Fruit fly (Drosophila melanogaster) whole organism, embryonic: ENCODE data around the gene galla-2.

Experiments used
- Adf1 ChIP-seq: fragments of 200-800 bp; sonication (Bioruptor generic); IDR thresholded peaks from 2 replicates; pipeline ENCODE4 v1.3.6; 2022; ENCODE audit warnings: missing biosample characterization, missing genetic modification characterization
- Awh ChIP-seq: fragments of 200-800 bp; sonication (Bioruptor generic); IDR thresholded peaks from 2 replicates; pipeline ENCODE4, ENCODE4 v1.3.6; 2022; ENCODE audit warnings: missing biosample characterization, missing genetic modification characterization
- Blimp-1 ChIP-seq: fragments of 200-800 bp; sonication (Bioruptor generic); optimal IDR thresholded peaks from 3 replicates; lab custom pipeline; 2018; ENCODE audit warnings: missing biosample characterization, missing genetic modification characterization, mild to moderate bottlenecking, moderate library complexity, missing genetic modification reagents
- BtbVII ChIP-seq: fragments of 200-800 bp; sonication (Bioruptor generic); optimal IDR thresholded peaks from 3 replicates; lab custom pipeline; 2017; ENCODE audit warnings: missing biosample characterization, mild to moderate bottlenecking, missing genetic modification characterization
- CG12659 ChIP-seq: fragments of 200-800 bp; sonication (Bioruptor generic); optimal IDR thresholded peaks from 3 replicates; lab custom pipeline; 2017; ENCODE audit warnings: mild to moderate bottlenecking, missing biosample characterization, missing genetic modification reagents, missing genetic modification characterization
- CG12744 ChIP-seq: fragments of 200-800 bp; sonication (Bioruptor generic); optimal IDR thresholded peaks from 2 replicates; lab custom pipeline; 2016; ENCODE audit warnings: missing biosample characterization, missing genetic modification characterization
- CG13296 ChIP-seq: fragments of 200-800 bp; sonication (Bioruptor generic); optimal IDR thresholded peaks from 3 replicates; lab custom pipeline; 2018; ENCODE audit warnings: missing biosample characterization, mild to moderate bottlenecking, missing genetic modification characterization
- CG1647 ChIP-seq: fragments of 200-800 bp; sonication (Bioruptor generic); optimal IDR thresholded peaks from 3 replicates; lab custom pipeline; 2016; ENCODE audit warnings: missing biosample characterization, missing genetic modification characterization
- CG17359 ChIP-seq: fragments of 200-800 bp; sonication (Bioruptor generic); optimal IDR thresholded peaks from 3 replicates; lab custom pipeline; 2018; ENCODE audit warnings: missing biosample characterization, mild to moderate bottlenecking, missing genetic modification characterization, moderate library complexity
- CG17829 ChIP-seq: fragments of 200-800 bp; optimal IDR thresholded peaks from 2 replicates; lab custom pipeline; 2019; ENCODE audit warnings: missing biosample characterization, mild to moderate bottlenecking, missing genetic modification characterization, moderate library complexity
- CG1832 ChIP-seq: fragments of 200-800 bp; sonication (Bioruptor generic); optimal IDR thresholded peaks from 2 replicates; lab custom pipeline; 2017; ENCODE audit warnings: missing biosample characterization, mild to moderate bottlenecking, missing genetic modification characterization, inconsistent platforms
- CG18599 ChIP-seq: fragments of 200-800 bp; sonication (Bioruptor generic); optimal IDR thresholded peaks from 3 replicates; lab custom pipeline; 2017; ENCODE audit warnings: missing biosample characterization, missing genetic modification characterization, mild to moderate bottlenecking, moderate library complexity, missing genetic modification reagents
- CG30431 ChIP-seq: fragments of 200-800 bp; sonication (Bioruptor generic); optimal IDR thresholded peaks from 2 replicates; lab custom pipeline; 2017; ENCODE audit warnings: missing biosample characterization, missing genetic modification characterization
- CG33213 ChIP-seq: fragments of 200-800 bp; sonication (Bioruptor generic); optimal IDR thresholded peaks from 3 replicates; lab custom pipeline; 2016; ENCODE audit warnings: missing biosample characterization, missing genetic modification characterization
- CG4617 ChIP-seq: fragments of 200-800 bp; sonication (Bioruptor generic); optimal IDR thresholded peaks from 3 replicates; lab custom pipeline; 2016; ENCODE audit warnings: missing biosample characterization, missing genetic modification characterization, borderline replicate concordance
- CG8359 ChIP-seq: fragments of 200-800 bp; sonication (Bioruptor generic); optimal IDR thresholded peaks from 2 replicates; lab custom pipeline; 2017; ENCODE audit warnings: missing biosample characterization, mild to moderate bottlenecking, missing genetic modification characterization, borderline replicate concordance
- CG8388 ChIP-seq: fragments of 200-800 bp; sonication (Bioruptor generic); optimal IDR thresholded peaks from 2 replicates; lab custom pipeline; 2019; ENCODE audit warnings: missing biosample characterization, mild to moderate bottlenecking, missing genetic modification characterization, moderate library complexity
- CG9817 ChIP-seq: fragments of 200-800 bp; sonication (Bioruptor generic); optimal IDR thresholded peaks from 2 replicates; lab custom pipeline; 2018; ENCODE audit warnings: missing biosample characterization, mild to moderate bottlenecking, missing genetic modification characterization, moderate library complexity
- Dll ChIP-seq: fragments of 200-800 bp; sonication (Bioruptor generic); IDR thresholded peaks from 4 replicates; pipeline ENCODE4 v1.3.6; 2022; ENCODE audit warnings: missing biosample characterization, missing genetic modification characterization; ENCODE audit not compliant: partially characterized antibody
- Doc2 ChIP-seq: fragments of 200-800 bp; sonication (Bioruptor generic); IDR thresholded peaks from 2 replicates; pipeline ENCODE4 v1.3.6; 2022; ENCODE audit warnings: missing biosample characterization, missing genetic modification characterization
- Eip74EF ChIP-seq, 2 experiments: fragments of 200-800 bp in 1 of 2; fragments of >200 bp in 1 of 2; sonication (Bioruptor generic) in 1 of 2; optimal IDR thresholded peaks; 2 replicates each; lab custom pipeline; 2017 to 2019; ENCODE audit warnings: missing biosample characterization in 2 of 2, missing genetic modification characterization in 2 of 2, mild to moderate bottlenecking in 1 of 2, moderate library complexity in 1 of 2
- Ets65A ChIP-seq: fragments of 200-800 bp; sonication (Bioruptor generic); peaks from one replicate; lab custom pipeline; 2016; ENCODE audit warnings: missing biosample characterization, missing genetic modification characterization
- Ets97D ChIP-seq: fragments of 200-800 bp; sonication (Bioruptor generic); optimal IDR thresholded peaks from 3 replicates; lab custom pipeline; 2016; ENCODE audit warnings: missing biosample characterization, missing genetic modification characterization
- Hr78 ChIP-seq, 2 experiments: fragments of 200-800 bp in 1 of 2; fragments of >200 bp in 1 of 2; sonication (Bioruptor generic) in 1 of 2; optimal IDR thresholded peaks; 2 replicates each; lab custom pipeline; 2017 to 2019; ENCODE audit warnings: missing biosample characterization in 2 of 2, missing genetic modification characterization in 2 of 2, mild to moderate bottlenecking in 1 of 2, moderate library complexity in 1 of 2
- Med ChIP-seq: fragments of 200-800 bp; sonication (Bioruptor generic); peaks from one replicate; lab custom pipeline; 2016; ENCODE audit warnings: missing biosample characterization, missing genetic modification characterization, mild to moderate bottlenecking, inconsistent platforms, moderate library complexity
- NK7.1 ChIP-seq: fragments of 200-800 bp; sonication (Bioruptor generic); optimal IDR thresholded peaks from 3 replicates; lab custom pipeline; 2016; ENCODE audit warnings: missing biosample characterization, missing genetic modification characterization
- Sox102F ChIP-seq: fragments of 200-800 bp; sonication (Bioruptor generic); optimal IDR thresholded peaks from 2 replicates; lab custom pipeline; 2018; ENCODE audit warnings: missing biosample characterization, mild to moderate bottlenecking, missing genetic modification characterization, moderate library complexity
- Sry-β ChIP-seq: fragments of 200-800 bp; sonication (Bioruptor generic); optimal IDR thresholded peaks from 2 replicates; lab custom pipeline; 2018; ENCODE audit warnings: missing biosample characterization, mild to moderate bottlenecking, missing genetic modification characterization, moderate library complexity
- Taf1 ChIP-seq: fragments of 200-800 bp; sonication (Bioruptor generic); IDR thresholded peaks from 2 replicates; pipeline ENCODE4 v1.3.6; 2022; ENCODE audit warnings: missing biosample characterization, missing genetic modification characterization
- bab2 ChIP-seq: fragments of 200-800 bp; sonication (Bioruptor generic); optimal IDR thresholded peaks from 2 replicates; lab custom pipeline; 2016; ENCODE audit warnings: missing biosample characterization, missing genetic modification characterization
- br ChIP-seq: fragments of >200 bp; optimal IDR thresholded peaks from 2 replicates; lab custom pipeline; 2017
- bsh ChIP-seq, 2 experiments: fragments of 200-800 bp; sonication (Bioruptor generic); optimal IDR thresholded peaks; 2 replicates each; lab custom pipeline; 2017 to 2018; ENCODE audit warnings: mild to moderate bottlenecking in 2 of 2, missing biosample characterization in 2 of 2, missing genetic modification characterization in 2 of 2, moderate library complexity in 1 of 2
- chm ChIP-seq: fragments of 200-800 bp; sonication (Bioruptor generic); IDR thresholded peaks from 2 replicates; pipeline ENCODE4 v1.3.6; 2022; ENCODE audit warnings: missing biosample characterization, missing genetic modification characterization
- dimm ChIP-seq: fragments of 200-800 bp; sonication (Bioruptor generic); IDR thresholded peaks from 2 replicates; pipeline ENCODE4 v1.3.6; 2022; ENCODE audit warnings: missing biosample characterization, missing genetic modification characterization
- dm ChIP-seq: fragments of 200-800 bp; sonication (Bioruptor generic); optimal IDR thresholded peaks from 3 replicates; lab custom pipeline; 2016; ENCODE audit warnings: missing biosample characterization, missing genetic modification characterization
- dpn ChIP-seq, 2 experiments: fragments of 200-800 bp; sonication (Bioruptor generic); optimal IDR thresholded peaks; 3 replicates each; lab custom pipeline; 2016; ENCODE audit warnings: missing biosample characterization in 2 of 2, missing genetic modification characterization in 2 of 2
- fd3F ChIP-seq: fragments of 200-800 bp; sonication (Bioruptor generic); optimal IDR thresholded peaks from 2 replicates; lab custom pipeline; 2018; ENCODE audit warnings: missing biosample characterization, mild to moderate bottlenecking, missing genetic modification characterization, moderate library complexity
- gfzf ChIP-seq: fragments of 200-800 bp; sonication (Bioruptor generic); optimal IDR thresholded peaks from 2 replicates; lab custom pipeline; 2016; ENCODE audit warnings: missing biosample characterization, mild to moderate bottlenecking, missing genetic modification characterization, moderate library complexity
- klu ChIP-seq: fragments of 200-800 bp; sonication (Bioruptor generic); IDR thresholded peaks from 2 replicates; pipeline ENCODE4 v1.3.6; 2022; ENCODE audit warnings: missing biosample characterization, missing genetic modification characterization
- kni ChIP-seq: fragments of 200-800 bp; sonication (Bioruptor generic); optimal IDR thresholded peaks from 3 replicates; lab custom pipeline; 2017; ENCODE audit warnings: mild to moderate bottlenecking, missing biosample characterization, missing genetic modification reagents, missing genetic modification characterization
- mam ChIP-seq: fragments of 200-800 bp; sonication (Bioruptor generic); optimal IDR thresholded peaks from 3 replicates; lab custom pipeline; 2016; ENCODE audit warnings: missing biosample characterization, missing genetic modification characterization
- mirr ChIP-seq: fragments of 200-800 bp; sonication (Bioruptor generic); optimal IDR thresholded peaks from 3 replicates; lab custom pipeline; 2018; ENCODE audit warnings: missing biosample characterization, mild to moderate bottlenecking, missing genetic modification characterization
- pan ChIP-seq, 4 experiments: fragments of >200 bp in 3 of 4; fragments of 200-800 bp in 1 of 4; sonication (Bioruptor generic) in 1 of 4; optimal IDR thresholded peaks in 3 of 4; IDR thresholded peaks in 1 of 4; 2 replicates each; pipeline versions ENCODE4 v1.3.6 to Lab custom; 2017 to 2022; ENCODE audit warnings: missing biosample characterization in 2 of 4, missing genetic modification characterization in 2 of 4, mixed read lengths in 1 of 4
- pho ChIP-seq: fragments of 200-800 bp; sonication (Bioruptor generic); optimal IDR thresholded peaks from 2 replicates; lab custom pipeline; 2016; ENCODE audit warnings: missing biosample characterization, missing genetic modification characterization
- phol ChIP-seq: fragments of 200-800 bp; sonication (Bioruptor generic); optimal IDR thresholded peaks from 3 replicates; lab custom pipeline; 2018; ENCODE audit warnings: missing biosample characterization, mild to moderate bottlenecking, missing genetic modification characterization, moderate library complexity
- row ChIP-seq: fragments of 200-800 bp; sonication (Bioruptor generic); IDR thresholded peaks from 3 replicates; pipeline ENCODE4 v1.3.6; 2022; ENCODE audit warnings: missing biosample characterization, missing genetic modification characterization
- scrt ChIP-seq: fragments of 200-800 bp; sonication (Bioruptor generic); optimal IDR thresholded peaks from 2 replicates; lab custom pipeline; 2018; ENCODE audit warnings: missing biosample characterization, mild to moderate bottlenecking, missing genetic modification characterization, moderate library complexity
- sens ChIP-seq: fragments of 200-800 bp; sonication (Bioruptor generic); peaks from one replicate; lab custom pipeline; 2016; ENCODE audit warnings: missing biosample characterization, missing genetic modification characterization
- sna ChIP-seq: fragments of 200-800 bp; sonication (Bioruptor generic); IDR thresholded peaks from 2 replicates; pipeline ENCODE4 v1.3.6; 2022; ENCODE audit warnings: missing biosample characterization, missing genetic modification characterization; ENCODE audit not compliant: partially characterized antibody
- sob ChIP-seq: fragments of 200-800 bp; sonication (Bioruptor generic); IDR thresholded peaks from 2 replicates; pipeline ENCODE4 v1.3.6; 2022; ENCODE audit warnings: missing biosample characterization, missing genetic modification characterization
- sug ChIP-seq: fragments of 200-800 bp; optimal IDR thresholded peaks from 2 replicates; lab custom pipeline; 2019; ENCODE audit warnings: missing biosample characterization, mild to moderate bottlenecking, missing genetic modification characterization, moderate library complexity

galla-2 gene

DNA sequence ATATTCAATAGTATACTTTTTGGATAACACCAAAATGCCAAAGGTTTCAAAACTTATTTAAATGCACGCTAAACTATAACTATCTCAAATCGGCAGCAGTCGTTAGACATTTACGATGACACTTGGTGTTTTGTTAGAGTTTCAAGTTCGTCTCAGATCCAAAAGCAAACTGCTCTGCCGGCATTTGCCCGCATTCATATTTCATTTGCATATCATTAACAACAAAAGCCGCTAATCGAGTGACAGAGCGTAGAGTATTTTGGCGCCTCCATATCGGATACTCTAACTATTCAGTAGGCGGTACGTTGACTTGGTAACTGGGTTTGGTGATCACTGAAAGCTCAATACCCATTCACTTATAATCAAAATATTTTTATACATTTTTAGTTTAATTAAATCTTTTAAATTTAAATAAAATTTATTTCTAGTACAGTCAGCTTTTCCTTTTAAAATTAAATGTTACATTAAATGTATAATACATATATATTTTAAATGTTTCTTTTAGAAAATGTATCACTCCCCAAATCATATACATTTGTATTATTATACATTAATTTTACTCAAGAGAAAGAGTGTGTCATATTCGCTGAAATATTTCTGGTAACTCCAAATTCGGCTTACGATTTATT is 10.6 kb downstream of the galla-2 start (continued):
- peak; percentile 2 for TF ChIP-seq BtbVII (GFP tag; lab: Kevin White, UChicago)
- TF ChIP-seq bab2 (GFP tag; lab: Kevin White, UChicago): no peak
- TF ChIP-seq Dll: no peak
- TF ChIP-seq scrt: no peak
- no peak for TF ChIP-seq CG1832 (GFP tag; lab: Kevin White, UChicago)
- no peak for TF ChIP-seq mirr (GFP tag; lab: Kevin White, UChicago)
- no peak for TF ChIP-seq CG12744 (GFP tag; lab: Kevin White, UChicago)
- no peak for TF ChIP-seq CG4617
- TF ChIP-seq sob (GFP tag; lab: Robert Waterston, UW): no peak
- TF ChIP-seq fd3F (GFP tag; lab: Kevin White, UChicago): peak; percentile 41
- no peak for TF ChIP-seq mam
- TF ChIP-seq CG17829 (tag; lab: Kevin White, UChicago): peak; percentile 56
- peak; percentile 39 for TF ChIP-seq CG13296 (GFP tag; lab: Kevin White, UChicago)
- peak; percentile 53 for TF ChIP-seq CG12659 (GFP tag; lab: Kevin White, UChicago)
- TF ChIP-seq dimm (GFP tag; lab: Robert Waterston, UW): no peak
- TF ChIP-seq Blimp-1: peak; percentile 46
- TF ChIP-seq CG9817 (tag; lab: Kevin White, UChicago): no peak
- peak; percentile 45 for TF ChIP-seq sug
- TF ChIP-seq chm (GFP tag; lab: Robert Waterston, UW): no peak
- peak in 1 of 2 experiments; percentile 53 for TF ChIP-seq Eip74EF (GFP tag; optimal IDR thresholded peaks at IDR 0.05; lab: Kevin White, UChicago)
- TF ChIP-seq gfzf (GFP tag; lab: Kevin White, UChicago): no peak
- no peak for TF ChIP-seq CG33213 (GFP tag; lab: Kevin White, UChicago)
- no peak for TF ChIP-seq kni (GFP tag; lab: Kevin White, UChicago)
- TF ChIP-seq Adf1 (GFP tag; lab: Robert Waterston, UW): no peak
- TF ChIP-seq pan (optimal IDR thresholded peaks at IDR 0.05; lab: Kevin White, UChicago): no peak
- TF ChIP-seq pan (GFP tag; optimal IDR thresholded peaks at IDR 0.05 in 1 of 2, IDR thresholded peaks at IDR 0.05 in 1 of 2): peak in 1 of 2 experiments; percentile 6
- peak in 1 of 2 experiments; percentile 40 for TF ChIP-seq dpn (GFP tag; optimal IDR thresholded peaks at IDR 0.05; lab: Kevin White, UChicago)
- TF ChIP-seq phol: peak; percentile 44
- no peak for TF ChIP-seq Sry-β (GFP tag; lab: Kevin White, UChicago)
- peak; percentile 26 for TF ChIP-seq sens (GFP tag; lab: Kevin White, UChicago)
- no peak for TF ChIP-seq CG8359 (GFP tag; lab: Kevin White, UChicago)
- TF ChIP-seq row: peak; percentile 63
- TF ChIP-seq Ets97D (GFP tag; lab: Kevin White, UChicago): no peak
- TF ChIP-seq Taf1 (GFP tag; lab: Robert Waterston, UW): no peak
- TF ChIP-seq pho (GFP tag; lab: Kevin White, UChicago): no peak
- peak; percentile 25 for TF ChIP-seq CG17359 (tag; lab: Kevin White, UChicago)
- peak; percentile 16 for TF ChIP-seq CG18599 (GFP tag; lab: Kevin White, UChicago)
- no peak for TF ChIP-seq NK7.1 (GFP tag; lab: Kevin White, UChicago)
- TF ChIP-seq klu (GFP tag; lab: Robert Waterston, UW): no peak

DNA sequence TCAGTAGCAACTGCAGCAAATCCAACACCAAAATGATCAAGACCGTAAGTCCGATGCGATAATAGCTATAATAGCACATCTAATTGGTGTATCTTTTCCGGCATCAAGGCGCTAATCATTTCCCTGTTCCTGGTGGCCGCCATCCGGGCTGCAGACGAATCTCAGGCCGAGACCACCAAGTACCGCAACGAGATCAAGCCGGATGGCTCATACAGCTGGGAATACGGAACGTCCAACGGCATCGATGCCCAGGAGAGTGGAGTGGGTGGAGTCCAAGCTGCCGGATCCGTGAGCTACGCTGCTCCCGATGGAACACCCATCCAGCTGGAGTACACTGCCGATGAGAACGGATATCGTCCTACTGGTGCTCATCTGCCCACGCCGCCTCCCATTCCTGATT is 11.5 kb downstream of the galla-2 start, which contains the start of gene Cpr67Fb:
Gene Cpr67Fb, plus strand, starts transcription at position 15 of the 400 bp plus-strand sequence.
- TF ChIP-seq CG30431 (no peak), Med (peak; percentile 60), dm (GFP tag; lab: Kevin White, UChicago) (no peak), CG8388 (GFP tag; lab: Kevin White, UChicago) (no peak), CG1647 (GFP tag; lab: Kevin White, UChicago) (no peak), sna (GFP tag; lab: Robert Waterston, UW) (no peak), br (lab: Kevin White, UChicago) (no peak), Hr78 (GFP tag; optimal IDR thresholded peaks at IDR 0.05; lab: Kevin White, UChicago) (no peak), Sox102F (GFP tag; lab: Kevin White, UChicago) (no peak), Doc2 (GFP tag; lab: Robert Waterston, UW) (no peak), bsh (GFP tag; optimal IDR thresholded peaks at IDR 0.05; lab: Kevin White, UChicago) (no peak), Awh (GFP tag; lab: Robert Waterston, UW) (no peak), Ets65A (GFP tag; lab: Kevin White, UChicago) (peak; percentile 56)
